Worm (Caenorhabditis elegans) whole organism, midembryonic: ENCODE measurements around the gene scl-10.

Experiments
- klf-2 ChIP-seq: fragments of 200-800 bp; sonication (Bioruptor generic); conservative IDR thresholded peaks from 2 replicates; pipeline ENCODE4 v1.3.6; 2022; ENCODE audit warnings: missing genetic modification reagents, missing genetic modification characterization, missing compliant biosample characterization
- ref-1 ChIP-seq: fragments of 200-800 bp; sonication (Bioruptor generic); conservative IDR thresholded peaks from 2 replicates; pipeline ENCODE4 v1.3.6; 2022; ENCODE audit warnings: missing genetic modification reagents, missing genetic modification characterization, missing compliant biosample characterization
- ztf-29 ChIP-seq: fragments of 200-800 bp; sonication (Bioruptor generic); IDR thresholded peaks from 2 replicates; pipeline ENCODE4 v1.3.6; 2022; ENCODE audit warnings: missing genetic modification reagents, missing genetic modification characterization, missing compliant biosample characterization

DNA sequence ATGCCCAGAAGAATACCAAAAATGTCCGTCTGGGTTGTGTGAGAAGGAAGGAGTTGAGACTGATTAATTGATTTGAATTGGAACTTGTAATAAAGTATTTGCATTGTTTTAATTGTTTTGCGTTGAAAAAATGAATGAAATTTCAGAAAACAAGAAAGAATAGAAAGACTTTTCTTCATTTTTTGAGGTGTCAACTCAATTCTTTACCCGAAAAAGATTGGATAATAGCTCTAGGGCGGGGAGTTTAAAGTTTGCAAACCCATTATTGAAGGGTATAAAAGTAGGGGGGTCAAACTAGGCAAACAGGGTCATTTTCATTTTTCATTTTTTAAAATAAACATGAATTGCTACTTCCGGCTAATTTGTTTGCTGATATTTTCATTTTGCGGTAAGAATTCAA is at the start of gene scl-10:
- TF ChIP-seq ref-1 (GFP tag; lab: Robert Waterston, UW): no peak
- no peak for TF ChIP-seq klf-2 (GFP tag; lab: Robert Waterston, UW)
- no peak for TF ChIP-seq ztf-29 (GFP tag; lab: Robert Waterston, UW)
